Worm (Caenorhabditis elegans): Measurements from ENCODE around the gene kcc-2.

kcc-2 gene

ce11 chrIV:6112291-6112690 lies 71.5 kb downstream of the kcc-2 start, which contains the start of gene M03D4.3:
Gene M03D4.3 (minus strand): TSS chrIV:6112391.
- TF ChIP-seq rnt-1 (tag; optimal IDR thresholded peaks at IDR 0.05) (no peak), nhr-76 (tag; optimal IDR thresholded peaks at IDR 0.05) (no peak), mab-9 (GFP tag; IDR thresholded peaks at IDR 0.05) (no peak), nhr-47 (tag; optimal IDR thresholded peaks at IDR 0.05) (no peak), nhr-90 (tag; optimal IDR thresholded peaks at IDR 0.05; ENCODE audit: poor library complexity) (no peak), nhr-237 (tag; optimal IDR thresholded peaks at IDR 0.05) (no peak)

- no peak for TF ChIP-seq skn-1 (tag; optimal IDR thresholded peaks at IDR 0.05)
- TF ChIP-seq blmp-1 (tag; optimal IDR thresholded peaks at IDR 0.05), result peak; percentile 10
- no peak for TF ChIP-seq unc-86 (tag; optimal IDR thresholded peaks at IDR 0.05)
- no peak for TF ChIP-seq elt-3 (tag; optimal IDR thresholded peaks at IDR 0.05)
- no peak for TF ChIP-seq nhr-19 (GFP tag; conservative IDR thresholded peaks at IDR 0.05)
- no peak for TF ChIP-seq grh-1 (GFP tag; IDR thresholded peaks at IDR 0.05)
- TF ChIP-seq tbx-2 (tag; optimal IDR thresholded peaks at IDR 0.05), result peak; percentile 14
- TF ChIP-seq dpl-1 (GFP tag; optimal IDR thresholded peaks at IDR 0.05), result peak; percentile 53 to 61 (median 60)
- TF ChIP-seq nhr-85 (tag), result peak; percentile 77
- TF ChIP-seq efl-1 (optimal IDR thresholded peaks at IDR 0.05), result peak; percentile 78 to 86
- TF ChIP-seq efl-1 (GFP tag; optimal IDR thresholded peaks at IDR 0.05 in 1 of 2), result peak; percentile 70 to 96
- peak; percentile 3 for TF ChIP-seq hpl-2 (GFP tag; optimal IDR thresholded peaks at IDR 0.05)
- TF ChIP-seq sox-4 (tag; optimal IDR thresholded peaks at IDR 0.05), result no peak
- peak; percentile 82 for TF ChIP-seq lin-13 (GFP tag; optimal IDR thresholded peaks at IDR 0.05)
- TF ChIP-seq mep-1 (tag; optimal IDR thresholded peaks at IDR 0.05), result no peak
- TF ChIP-seq efl-3 (GFP tag; optimal IDR thresholded peaks at IDR 0.05), result no peak
- peak; percentile 27 for TF ChIP-seq nhr-20 (tag; optimal IDR thresholded peaks at IDR 0.05)
- peak; percentile 39 for TF ChIP-seq nhr-71 (tag; optimal IDR thresholded peaks at IDR 0.05)
- TF ChIP-seq lin-35 (GFP tag; optimal IDR thresholded peaks at IDR 0.05), result peak; percentile 49 to 82
- no peak for TF ChIP-seq unc-30 (tag; optimal IDR thresholded peaks at IDR 0.05)
- no peak for TF ChIP-seq irx-1 (tag; optimal IDR thresholded peaks at IDR 0.05)
- TF ChIP-seq nhr-28 (tag; optimal IDR thresholded peaks at IDR 0.05), result no peak
- peak; percentile 33 for TF ChIP-seq rnt-1 (tag; optimal IDR thresholded peaks at IDR 0.05)
- no peak for TF ChIP-seq zag-1 (tag; optimal IDR thresholded peaks at IDR 0.05)
- TF ChIP-seq ceh-90 (tag; optimal IDR thresholded peaks at IDR 0.05), result no peak
- TF ChIP-seq snu-23 (GFP tag; optimal IDR thresholded peaks at IDR 0.05), result peak; percentile 51
- no peak for TF ChIP-seq Y116A8C.19 (tag; optimal IDR thresholded peaks at IDR 0.05; ENCODE audit: borderline replicate concordance)
- peak; percentile 96 for TF ChIP-seq snpc-4 (tag; optimal IDR thresholded peaks at IDR 0.05)
Measured at ce11 chrIV:6117741-6118265, 77.0 kb downstream of the kcc-2 start, which contains the start of gene zen-4. Gene zen-4 (plus strand): TSS chrIV:6118215.

All from whole organism, L1 larva.